Fruit fly (Drosophila melanogaster) whole organism, embryonic: ENCODE results near the gene Prp5.
A peak's percentile ranks its signal among the peaks of the same experiment; 100 is the strongest.

Experiments
- Adf1 ChIP-seq: fragments of 200-800 bp; sonication (Bioruptor generic); IDR thresholded peaks from 2 replicates; pipeline ENCODE4 v1.3.6; 2022; ENCODE audit warnings: missing biosample characterization, missing genetic modification characterization
- Atf-2 ChIP-seq: fragments of 200-800 bp; sonication (Bioruptor generic); optimal IDR thresholded peaks from 2 replicates; lab custom pipeline; 2016; ENCODE audit warnings: missing biosample characterization, missing genetic modification characterization
- BEAF-32 ChIP-seq: fragments of 200-800 bp; sonication (Bioruptor generic); optimal IDR thresholded peaks from 3 replicates; lab custom pipeline; 2017; ENCODE audit warnings: missing biosample characterization, missing genetic modification characterization, mild to moderate bottlenecking, moderate library complexity, missing genetic modification reagents
- Bdp1 ChIP-seq: fragments of 200-800 bp; sonication (Bioruptor generic); optimal IDR thresholded peaks from 3 replicates; lab custom pipeline; 2016; ENCODE audit warnings: missing biosample characterization, missing genetic modification characterization
- CG10431 ChIP-seq: fragments of 200-800 bp; sonication (Bioruptor generic); optimal IDR thresholded peaks from 3 replicates; lab custom pipeline; 2018; ENCODE audit warnings: missing biosample characterization, mild to moderate bottlenecking, missing genetic modification characterization
- CG10959 ChIP-seq: fragments of 200-800 bp; sonication (Bioruptor generic); IDR thresholded peaks from 2 replicates; pipeline ENCODE4 v1.3.6; 2022; ENCODE audit warnings: missing biosample characterization, missing genetic modification characterization
- CG11247 ChIP-seq: fragments of 200-800 bp; sonication (Bioruptor generic); IDR thresholded peaks from 2 replicates; pipeline ENCODE4 v1.3.6; 2022; ENCODE audit warnings: missing biosample characterization, missing genetic modification characterization
- CG14710 ChIP-seq: fragments of 200-800 bp; sonication (Bioruptor generic); optimal IDR thresholded peaks from 3 replicates; lab custom pipeline; 2019; ENCODE audit warnings: missing biosample characterization, mild to moderate bottlenecking, missing genetic modification characterization, moderate library complexity
- CG15479 ChIP-seq: fragments of 200-800 bp; sonication (Bioruptor generic); optimal IDR thresholded peaks from 3 replicates; lab custom pipeline; 2019; ENCODE audit warnings: missing biosample characterization, mild to moderate bottlenecking, missing genetic modification characterization, moderate library complexity
- CG15601 ChIP-seq: fragments of 200-800 bp; sonication (Bioruptor generic); optimal IDR thresholded peaks from 3 replicates; lab custom pipeline; 2019; ENCODE audit warnings: missing biosample characterization, mild to moderate bottlenecking, missing genetic modification characterization, moderate library complexity
- CG32767 ChIP-seq: fragments of 200-800 bp; sonication (Bioruptor generic); IDR thresholded peaks from 2 replicates; pipeline ENCODE4 v1.3.6; 2022; ENCODE audit warnings: missing biosample characterization, missing genetic modification characterization
- CG33557 ChIP-seq: fragments of 200-800 bp; sonication (Bioruptor generic); optimal IDR thresholded peaks from 2 replicates; lab custom pipeline; 2019; ENCODE audit warnings: missing biosample characterization, mild to moderate bottlenecking, missing genetic modification characterization, moderate library complexity
- CG4404 ChIP-seq: fragments of 200-800 bp; sonication (Bioruptor generic); IDR thresholded peaks from 2 replicates; pipeline ENCODE4 v1.3.6; 2022; ENCODE audit warnings: missing biosample characterization, missing genetic modification characterization
- CG6813 ChIP-seq: fragments of 200-800 bp; sonication (Bioruptor generic); optimal IDR thresholded peaks from 2 replicates; lab custom pipeline; 2017; ENCODE audit warnings: missing biosample characterization, missing genetic modification characterization, mild to moderate bottlenecking, moderate library complexity, missing genetic modification reagents
- CG9876 ChIP-seq: fragments of 200-800 bp; sonication (Bioruptor generic); optimal IDR thresholded peaks from 2 replicates; lab custom pipeline; 2016; ENCODE audit warnings: missing biosample characterization, missing genetic modification characterization
- CkIIα-i1 ChIP-seq: fragments of 200-800 bp; sonication (Bioruptor generic); IDR thresholded peaks from 2 replicates; pipeline ENCODE4 v1.3.6; 2022; ENCODE audit warnings: missing biosample characterization, missing genetic modification characterization
- CoRest ChIP-seq: fragments of 200-800 bp; sonication (Bioruptor generic); optimal IDR thresholded peaks from 3 replicates; lab custom pipeline; 2018; ENCODE audit warnings: missing biosample characterization, mild to moderate bottlenecking, missing genetic modification characterization, moderate library complexity
- Dad ChIP-seq: fragments of 200-800 bp; sonication (Bioruptor generic); optimal IDR thresholded peaks from 3 replicates; lab custom pipeline; 2016; ENCODE audit warnings: missing biosample characterization, missing genetic modification characterization
- Fer3 ChIP-seq: fragments of 200-800 bp; sonication (Bioruptor generic); optimal IDR thresholded peaks from 2 replicates; lab custom pipeline; 2018; ENCODE audit warnings: missing biosample characterization, mild to moderate bottlenecking, missing genetic modification characterization, moderate library complexity
- GATAe ChIP-seq: fragments of 200-800 bp; sonication (Bioruptor generic); conservative IDR thresholded peaks from 2 replicates; pipeline ENCODE4 v1.3.6; 2022; ENCODE audit warnings: missing biosample characterization, missing genetic modification characterization
- Gug ChIP-seq: fragments of 200-800 bp; sonication (Bioruptor generic); IDR thresholded peaks from 4 replicates; pipeline ENCODE4 v1.3.6; 2022; ENCODE audit warnings: missing biosample characterization, missing genetic modification characterization
- Hr51 ChIP-seq, 2 experiments: fragments of 200-800 bp; sonication (Bioruptor generic); optimal IDR thresholded peaks; 2 replicates in 1 of 2; 3 replicates in 1 of 2; lab custom pipeline; 2016 to 2018; ENCODE audit warnings: missing biosample characterization in 2 of 2, missing genetic modification characterization in 2 of 2, mild to moderate bottlenecking in 1 of 2, moderate library complexity in 1 of 2
- MESR4 ChIP-seq: fragments of 200-800 bp; sonication (Bioruptor generic); optimal IDR thresholded peaks from 2 replicates; lab custom pipeline; 2018; ENCODE audit warnings: missing biosample characterization, mild to moderate bottlenecking, missing genetic modification characterization, moderate library complexity
- Neu2 ChIP-seq: fragments of 200-800 bp; sonication (Bioruptor generic); optimal IDR thresholded peaks from 3 replicates; lab custom pipeline; 2016; ENCODE audit warnings: missing biosample characterization, missing genetic modification characterization, borderline replicate concordance
- Scr ChIP-seq: fragments of 200-800 bp; sonication (Bioruptor generic); IDR thresholded peaks from 2 replicates; pipeline ENCODE4 v1.3.6; 2022; ENCODE audit warnings: missing biosample characterization, missing genetic modification characterization; ENCODE audit not compliant: partially characterized antibody
- YL-1 ChIP-seq: fragments of 200-800 bp; sonication (Bioruptor generic); optimal IDR thresholded peaks from 3 replicates; lab custom pipeline; 2017; ENCODE audit warnings: missing biosample characterization, mild to moderate bottlenecking, missing genetic modification characterization
- ap ChIP-seq: fragments of 200-800 bp; sonication (Bioruptor generic); IDR thresholded peaks from 2 replicates; pipeline ENCODE4 v1.3.6; 2022; ENCODE audit warnings: missing biosample characterization, missing genetic modification characterization
- ase ChIP-seq: fragments of 200-800 bp; sonication (Bioruptor generic); IDR thresholded peaks from 3 replicates; pipeline ENCODE4 v1.3.6; 2022; ENCODE audit warnings: missing biosample characterization, missing genetic modification characterization
- bab2 ChIP-seq: fragments of 200-800 bp; sonication (Bioruptor generic); optimal IDR thresholded peaks from 2 replicates; lab custom pipeline; 2016; ENCODE audit warnings: missing biosample characterization, missing genetic modification characterization
- bbx ChIP-seq: fragments of 200-800 bp; sonication (Bioruptor generic); IDR thresholded peaks from 2 replicates; pipeline ENCODE4 v1.3.6; 2022; ENCODE audit warnings: missing biosample characterization, missing genetic modification characterization; ENCODE audit not compliant: partially characterized antibody
- crol ChIP-seq: fragments of 200-800 bp; sonication (Bioruptor generic); IDR thresholded peaks from 2 replicates; pipeline ENCODE4 v1.3.6; 2022; ENCODE audit warnings: missing biosample characterization, missing genetic modification characterization
- grn ChIP-seq: fragments of 200-800 bp; sonication (Bioruptor generic); optimal IDR thresholded peaks from 3 replicates; lab custom pipeline; 2017; ENCODE audit warnings: missing biosample characterization, missing genetic modification characterization
- insv ChIP-seq, 2 experiments: fragments of 200-800 bp; sonication (Bioruptor generic); optimal IDR thresholded peaks; 3 replicates each; lab custom pipeline; 2016 to 2018; ENCODE audit warnings: missing biosample characterization in 2 of 2, missing genetic modification characterization in 2 of 2
- kah ChIP-seq: fragments of 200-800 bp; sonication (Bioruptor generic); optimal IDR thresholded peaks from 2 replicates; lab custom pipeline; 2018; ENCODE audit warnings: missing biosample characterization, mild to moderate bottlenecking, missing genetic modification characterization
- klu ChIP-seq: fragments of 200-800 bp; sonication (Bioruptor generic); IDR thresholded peaks from 2 replicates; pipeline ENCODE4 v1.3.6; 2022; ENCODE audit warnings: missing biosample characterization, missing genetic modification characterization
- onecut ChIP-seq: fragments of 200-800 bp; sonication (Bioruptor generic); IDR thresholded peaks from 2 replicates; pipeline ENCODE4 v1.3.6; 2022; ENCODE audit warnings: missing biosample characterization, missing genetic modification characterization
- pita ChIP-seq: fragments of 200-800 bp; sonication (Bioruptor generic); optimal IDR thresholded peaks from 2 replicates; lab custom pipeline; 2017; ENCODE audit warnings: missing biosample characterization, mild to moderate bottlenecking, missing genetic modification characterization
- prd ChIP-seq, 3 experiments: fragments of >200 bp in 2 of 3; fragments of 200-800 bp in 1 of 3; sonication (Bioruptor generic) in 1 of 3; optimal IDR thresholded peaks in 2 of 3; IDR thresholded peaks in 1 of 3; 2 replicates in 2 of 3; 3 replicates in 1 of 3; pipeline versions ENCODE4 v1.3.6 to Lab custom; 2017 to 2022; ENCODE audit warnings: missing biosample characterization in 1 of 3, missing genetic modification characterization in 1 of 3
- pum ChIP-seq: fragments of 200-800 bp; sonication (Bioruptor generic); optimal IDR thresholded peaks from 2 replicates; lab custom pipeline; 2016; ENCODE audit warnings: missing biosample characterization, missing genetic modification characterization
- sens ChIP-seq: fragments of 200-800 bp; sonication (Bioruptor generic); peaks from one replicate; lab custom pipeline; 2016; ENCODE audit warnings: missing biosample characterization, missing genetic modification characterization
- shn ChIP-seq: fragments of 200-800 bp; sonication (Bioruptor generic); optimal IDR thresholded peaks from 3 replicates; lab custom pipeline; 2016; ENCODE audit warnings: missing biosample characterization, missing genetic modification characterization
- sim ChIP-seq: fragments of 200-800 bp; sonication (Bioruptor generic); IDR thresholded peaks from 2 replicates; pipeline ENCODE4 v1.3.6; 2022; ENCODE audit warnings: missing biosample characterization, missing genetic modification characterization
- so ChIP-seq: fragments of 200-800 bp; sonication (Bioruptor generic); IDR thresholded peaks from 3 replicates; pipeline ENCODE4 v1.3.6; 2022; ENCODE audit warnings: missing biosample characterization, missing genetic modification characterization
- tin ChIP-seq: fragments of 200-800 bp; sonication (Bioruptor generic); optimal IDR thresholded peaks from 3 replicates; lab custom pipeline; 2016; ENCODE audit warnings: missing biosample characterization, missing genetic modification characterization
- tio ChIP-seq: fragments of 200-800 bp; sonication (Bioruptor generic); optimal IDR thresholded peaks from 2 replicates; lab custom pipeline; 2017; ENCODE audit warnings: missing biosample characterization, missing genetic modification characterization, inconsistent platforms
- trem ChIP-seq: fragments of 200-800 bp; optimal IDR thresholded peaks from 3 replicates; lab custom pipeline; 2019; ENCODE audit warnings: missing biosample characterization, mild to moderate bottlenecking, missing genetic modification characterization, moderate library complexity
- unc-4 ChIP-seq: fragments of 200-800 bp; sonication (Bioruptor generic); IDR thresholded peaks from 2 replicates; pipeline ENCODE4 v1.3.6; 2022; ENCODE audit warnings: missing biosample characterization, missing genetic modification characterization; ENCODE audit not compliant: partially characterized antibody
- wdn ChIP-seq: fragments of 200-800 bp; sonication (Bioruptor generic); IDR thresholded peaks from 2 replicates; pipeline ENCODE4 v1.3.6; 2022; ENCODE audit warnings: missing biosample characterization, missing genetic modification characterization
- wor ChIP-seq: fragments of 200-800 bp; sonication (Bioruptor generic); IDR thresholded peaks from 2 replicates; pipeline ENCODE4 v1.3.6; 2022; ENCODE audit warnings: missing biosample characterization, missing genetic modification characterization
- zf30C ChIP-seq: fragments of 200-800 bp; sonication (Bioruptor generic); optimal IDR thresholded peaks from 3 replicates; lab custom pipeline; 2018; ENCODE audit warnings: missing biosample characterization, mild to moderate bottlenecking, missing genetic modification characterization

The Prp5 gene

dm6 chrX:15328148-15328718, 16.7 kb upstream of the Prp5 start, which contains the start of gene dah (continued):
- TF ChIP-seq shn (GFP tag; lab: Kevin White, UChicago) (no peak), MESR4 (no peak), unc-4 (peak; percentile 32; the same call in 1 of the 2 replicates), insv (GFP tag; optimal IDR thresholded peaks at IDR 0.05; lab: Kevin White, UChicago) (no peak), onecut (GFP tag; lab: Robert Waterston, UW) (no peak), Bdp1 (GFP tag; lab: Kevin White, UChicago) (no peak), CG10959 (GFP tag; lab: Robert Waterston, UW) (no peak), BEAF-32 (peak; percentile 53), CG4404 (GFP tag; lab: Robert Waterston, UW) (no peak), CG15479 (GFP tag; lab: Kevin White, UChicago) (no peak), grn (no peak), CoRest (tag; lab: Kevin White, UChicago) (peak; percentile 9), CG33557 (GFP tag; lab: Kevin White, UChicago) (no peak), klu (no peak), ap (GFP tag; lab: Robert Waterston, UW) (no peak), sens (GFP tag; lab: Kevin White, UChicago) (no peak), CG6813 (GFP tag; lab: Kevin White, UChicago) (no peak), CG9876 (no peak), ase (no peak), pum (no peak), GATAe (GFP tag; lab: Robert Waterston, UW) (no peak), bab2 (GFP tag; lab: Kevin White, UChicago) (no peak), CG11247 (no peak), bbx (peak; percentile 44), Hr51 (GFP tag; optimal IDR thresholded peaks at IDR 0.05; lab: Kevin White, UChicago) (peak in 1 of 2 experiments; percentile 15), YL-1 (GFP tag; lab: Kevin White, UChicago) (peak; percentile 30), prd (optimal IDR thresholded peaks at IDR 0.05; lab: Kevin White, UChicago) (no peak), prd (GFP tag; IDR thresholded peaks at IDR 0.05; lab: Robert Waterston, UW) (no peak), CG15601 (no peak), CG10431 (GFP tag; lab: Kevin White, UChicago) (no peak), Atf-2 (no peak), crol (GFP tag; lab: Robert Waterston, UW) (no peak), zf30C (GFP tag; lab: Kevin White, UChicago) (no peak), CG14710 (tag; lab: Kevin White, UChicago) (peak; percentile 20), Neu2 (GFP tag; lab: Kevin White, UChicago) (no peak), Scr (GFP tag; lab: Robert Waterston, UW) (0 out of 2 replicates have a peak, but pooled peaks have one; percentile 18), wor (GFP tag; lab: Robert Waterston, UW) (no peak), Adf1 (GFP tag; lab: Robert Waterston, UW) (no peak), tio (GFP tag; lab: Kevin White, UChicago) (no peak), CG32767 (GFP tag; lab: Robert Waterston, UW) (no peak), pita (no peak), sim (GFP tag; lab: Robert Waterston, UW) (no peak), Fer3 (tag; lab: Kevin White, UChicago) (no peak), CkIIα-i1 (no peak), wdn (GFP tag; lab: Robert Waterston, UW) (no peak), kah (GFP tag; lab: Kevin White, UChicago) (peak; percentile 82), trem (peak; percentile 35), tin (GFP tag; lab: Kevin White, UChicago) (no peak), so (no peak), Gug (GFP tag; lab: Robert Waterston, UW) (no peak), Dad (GFP tag; lab: Kevin White, UChicago) (no peak)
